Fruit fly (Drosophila melanogaster) whole organism, pupa: ENCODE results near the gene CG31141.

ENCODE experiments used
- CG10348 ChIP-seq: fragments of 200-800 bp; sonication (Bioruptor generic); IDR thresholded peaks from 2 replicates; pipeline ENCODE4 v1.3.6; 2022; ENCODE audit warnings: missing biosample characterization, missing genetic modification characterization
- CG12605 ChIP-seq: fragments of 200-800 bp; sonication (Bioruptor generic); IDR thresholded peaks from 2 replicates; pipeline ENCODE4 v1.3.6; 2022; ENCODE audit warnings: missing biosample characterization, missing genetic modification characterization
- CG17806 ChIP-seq: fragments of 200-800 bp; sonication (Bioruptor generic); optimal IDR thresholded peaks from 2 replicates; lab custom pipeline; 2018; ENCODE audit warnings: missing biosample characterization, mild to moderate bottlenecking, missing genetic modification characterization, moderate library complexity
- CG8159 ChIP-seq: fragments of 200-800 bp; sonication (Bioruptor generic); optimal IDR thresholded peaks from 3 replicates; lab custom pipeline; 2018; ENCODE audit warnings: missing biosample characterization, mild to moderate bottlenecking, missing genetic modification characterization, moderate library complexity
- CG9948 ChIP-seq: fragments of 200-800 bp; sonication (Bioruptor generic); optimal IDR thresholded peaks from 2 replicates; lab custom pipeline; 2018; ENCODE audit warnings: missing biosample characterization, mild to moderate bottlenecking, missing genetic modification characterization, moderate library complexity
- EcR ChIP-seq: fragments of 200-800 bp; sonication (Bioruptor generic); optimal IDR thresholded peaks from 3 replicates; lab custom pipeline; 2019; ENCODE audit warnings: missing biosample characterization, missing genetic modification characterization, mild to moderate bottlenecking, moderate library complexity, missing genetic modification reagents
- Ets98B ChIP-seq: fragments of 200-800 bp; sonication (Bioruptor generic); IDR thresholded peaks from 2 replicates; pipeline ENCODE4 v1.3.6; 2022; ENCODE audit warnings: missing biosample characterization, missing genetic modification characterization
- Pif1A ChIP-seq: fragments of 200-800 bp; sonication (Bioruptor generic); optimal IDR thresholded peaks from 3 replicates; lab custom pipeline; 2016; ENCODE audit warnings: missing biosample characterization, missing genetic modification characterization
- Pif1B ChIP-seq: fragments of 200-800 bp; sonication (Bioruptor generic); optimal IDR thresholded peaks from 3 replicates; lab custom pipeline; 2016; ENCODE audit warnings: missing biosample characterization, missing genetic modification characterization
- Snoo ChIP-seq: fragments of 200-800 bp; sonication (Bioruptor generic); optimal IDR thresholded peaks from 3 replicates; lab custom pipeline; 2017; ENCODE audit warnings: missing biosample characterization, mild to moderate bottlenecking, missing genetic modification characterization, inconsistent platforms
- fd96Ca ChIP-seq: fragments of 200-800 bp; sonication (Bioruptor generic); IDR thresholded peaks from 3 replicates; pipeline ENCODE4 v1.3.6; 2022; ENCODE audit warnings: missing biosample characterization, missing genetic modification characterization
- gl ChIP-seq: fragments of 200-800 bp; sonication (Bioruptor generic); optimal IDR thresholded peaks from 2 replicates; lab custom pipeline; 2018; ENCODE audit warnings: missing biosample characterization, mild to moderate bottlenecking, missing genetic modification characterization

DNA sequence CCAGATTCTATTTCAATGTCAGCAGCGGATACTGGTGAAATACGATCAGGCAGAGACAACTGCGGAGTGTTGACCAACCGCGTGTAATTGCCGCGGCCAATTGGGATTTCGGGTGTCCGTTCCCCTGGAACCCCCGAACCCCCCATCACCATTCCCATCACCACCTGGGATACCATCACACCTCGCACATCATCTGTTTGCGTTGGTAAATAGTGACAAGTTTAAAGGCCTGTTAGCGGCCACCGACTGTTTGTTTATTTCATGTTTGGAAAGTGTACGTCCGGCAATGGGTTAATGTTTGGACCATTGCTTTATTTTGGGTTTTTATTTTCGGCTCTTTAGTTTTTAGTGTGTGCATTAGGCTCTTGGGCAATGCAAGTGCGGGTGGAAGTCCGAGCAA, 23.9 kb downstream of the CG31141 start:
- no peak for TF ChIP-seq Pif1B (GFP tag; lab: Kevin White, UChicago)
- TF ChIP-seq fd96Ca (GFP tag; lab: Robert Waterston, UW), result no peak
- TF ChIP-seq CG9948, result no peak
- TF ChIP-seq CG12605, result no peak
- no peak for TF ChIP-seq Ets98B (GFP tag; lab: Robert Waterston, UW)
- no peak for TF ChIP-seq CG10348 (GFP tag; lab: Robert Waterston, UW)
- no peak for TF ChIP-seq Snoo
- TF ChIP-seq CG8159 (tag; lab: Kevin White, UChicago), result no peak
- no peak for TF ChIP-seq EcR
- no peak for TF ChIP-seq gl (tag; lab: Kevin White, UChicago)
- TF ChIP-seq CG17806 (tag; lab: Kevin White, UChicago), result no peak
- TF ChIP-seq Pif1A (GFP tag; lab: Kevin White, UChicago), result no peak
